Worm (Caenorhabditis elegans) whole organism, L2 larva: Measurements from ENCODE around the gene prk-2.

Source experiments
- F13H6.1 ChIP-seq: sonication (generic microtip); optimal IDR thresholded peaks from 2 replicates; lab custom pipeline; 2016; ENCODE audit warnings: missing genetic modification characterization, missing compliant biosample characterization
- R02D3.7 ChIP-seq: fragments of 150-350 bp; optimal IDR thresholded peaks from 2 replicates; lab custom pipeline; 2014; ENCODE audit warnings: missing biosample characterization, missing genetic modification characterization
- Y55F3AM.14 ChIP-seq: fragments of 200-800 bp; sonication (Bioruptor generic); optimal IDR thresholded peaks from 2 replicates; lab custom pipeline; 2018; ENCODE audit warnings: mild to moderate bottlenecking, missing genetic modification characterization, missing compliant biosample characterization
- ZK546.5 ChIP-seq: sonication (generic microtip); optimal IDR thresholded peaks from 2 replicates; lab custom pipeline; 2017; ENCODE audit warnings: missing biosample characterization, missing genetic modification characterization
- alr-1 ChIP-seq: fragments of 150-350 bp; optimal IDR thresholded peaks from 2 replicates; lab custom pipeline; 2014; ENCODE audit warnings: missing biosample characterization, missing genetic modification characterization
- ama-1 ChIP-seq: fragments of 150-350 bp; optimal IDR thresholded peaks from 2 replicates; lab custom pipeline; 2018; ENCODE audit warnings: inconsistent platforms
- blmp-1 ChIP-seq: sonication (generic microtip); optimal IDR thresholded peaks from 2 replicates; lab custom pipeline; 2017; ENCODE audit warnings: missing genetic modification characterization, mild to moderate bottlenecking, missing compliant biosample characterization, antibody characterized with exemption, moderate library complexity; ENCODE audit not compliant: insufficient read depth
- ceh-16 ChIP-seq: fragments of 150-350 bp; optimal IDR thresholded peaks from 2 replicates; lab custom pipeline; 2014; ENCODE audit warnings: missing biosample characterization, missing genetic modification characterization
- ceh-82 ChIP-seq: fragments of 150-350 bp; optimal IDR thresholded peaks from 2 replicates; lab custom pipeline; 2014; ENCODE audit warnings: missing biosample characterization, missing genetic modification characterization
- dmd-4 ChIP-seq: sonication (generic microtip); optimal IDR thresholded peaks from 2 replicates; lab custom pipeline; 2017; ENCODE audit warnings: missing biosample characterization, missing genetic modification characterization
- egl-27 ChIP-seq: sonication (generic microtip); optimal IDR thresholded peaks from 3 replicates; lab custom pipeline; 2017; ENCODE audit warnings: missing biosample characterization, missing genetic modification reagents, missing genetic modification characterization
- elt-1 ChIP-seq: fragments of 150-350 bp; optimal IDR thresholded peaks from 2 replicates; lab custom pipeline; 2014; ENCODE audit warnings: missing biosample characterization, missing genetic modification characterization
- elt-3 ChIP-seq: sonication (generic microtip); optimal IDR thresholded peaks from 2 replicates; lab custom pipeline; 2017; ENCODE audit warnings: missing biosample characterization, missing genetic modification characterization
- fos-1 ChIP-seq: fragments of 150-350 bp; optimal IDR thresholded peaks from 2 replicates; lab custom pipeline; 2014; ENCODE audit warnings: missing biosample characterization, missing genetic modification characterization
- lin-13 ChIP-seq: fragments of 150-350 bp; optimal IDR thresholded peaks from 2 replicates; lab custom pipeline; 2014; ENCODE audit warnings: missing biosample characterization, missing genetic modification reagents, missing genetic modification characterization
- lin-39 ChIP-seq: fragments of 150-350 bp; optimal IDR thresholded peaks from 2 replicates; lab custom pipeline; 2014; ENCODE audit warnings: missing biosample characterization, missing genetic modification reagents, missing genetic modification characterization
- mdl-1 ChIP-seq, 2 experiments: fragments of 150-350 bp in 1 of 2; sonication (generic microtip) in 1 of 2; optimal IDR thresholded peaks; 2 replicates each; lab custom pipeline; 2017; ENCODE audit warnings: missing biosample characterization in 2 of 2, missing genetic modification characterization in 2 of 2
- nhr-10 ChIP-seq: sonication (generic microtip); optimal IDR thresholded peaks from 2 replicates; lab custom pipeline; 2017; ENCODE audit warnings: missing biosample characterization, missing genetic modification characterization
- nhr-11 ChIP-seq: fragments of 150-350 bp; optimal IDR thresholded peaks from 2 replicates; lab custom pipeline; 2014; ENCODE audit warnings: missing biosample characterization, missing genetic modification characterization
- nhr-21 ChIP-seq: fragments of 150-350 bp; optimal IDR thresholded peaks from 2 replicates; lab custom pipeline; 2014; ENCODE audit warnings: missing biosample characterization, missing genetic modification characterization
- nhr-23 ChIP-seq: fragments of 150-350 bp; optimal IDR thresholded peaks from 2 replicates; lab custom pipeline; 2014; ENCODE audit warnings: missing biosample characterization, missing genetic modification reagents, missing genetic modification characterization
- nhr-237 ChIP-seq: fragments of 150-350 bp; optimal IDR thresholded peaks from 2 replicates; lab custom pipeline; 2014; ENCODE audit warnings: missing biosample characterization, missing genetic modification characterization
- nhr-25 ChIP-seq: fragments of 150-350 bp; sonication (generic microtip); optimal IDR thresholded peaks from 3 replicates; lab custom pipeline; 2014; ENCODE audit warnings: missing biosample characterization, missing genetic modification characterization
- nhr-6 ChIP-seq: fragments of 150-350 bp; optimal IDR thresholded peaks from 2 replicates; lab custom pipeline; 2014; ENCODE audit warnings: missing biosample characterization, missing genetic modification characterization
- peb-1 ChIP-seq: fragments of 150-350 bp; optimal IDR thresholded peaks from 2 replicates; lab custom pipeline; 2014; ENCODE audit warnings: missing biosample characterization, missing genetic modification characterization
- sem-4 ChIP-seq: fragments of 150-350 bp; optimal IDR thresholded peaks from 2 replicates; lab custom pipeline; 2014; ENCODE audit warnings: missing biosample characterization, missing genetic modification reagents, missing genetic modification characterization
- skn-1 ChIP-seq: sonication (generic microtip); optimal IDR thresholded peaks from 2 replicates; lab custom pipeline; 2017; ENCODE audit warnings: missing biosample characterization, missing genetic modification characterization
- sma-3 ChIP-seq: sonication (generic microtip); optimal IDR thresholded peaks from 2 replicates; lab custom pipeline; 2016; ENCODE audit warnings: missing genetic modification reagents, missing genetic modification characterization, missing compliant biosample characterization
- sma-9 ChIP-seq, 2 experiments: fragments of 150-350 bp in 1 of 2; sonication (generic microtip) in 1 of 2; optimal IDR thresholded peaks; 2 replicates each; lab custom pipeline; 2014 to 2016; ENCODE audit warnings: missing genetic modification characterization in 2 of 2, mild to moderate bottlenecking in 1 of 2, missing biosample characterization in 1 of 2, missing compliant biosample characterization in 1 of 2, missing genetic modification reagents in 1 of 2, moderate library complexity in 1 of 2
- zag-1 ChIP-seq: fragments of 150-350 bp; optimal IDR thresholded peaks from 2 replicates; lab custom pipeline; 2014; ENCODE audit warnings: missing biosample characterization, missing genetic modification characterization
- ztf-1 ChIP-seq: fragments of 200-800 bp; sonication (Bioruptor generic); conservative IDR thresholded peaks from 2 replicates; pipeline ENCODE4 v1.3.6; 2022; ENCODE audit warnings: missing genetic modification characterization, missing compliant biosample characterization
- ztf-11 ChIP-seq: sonication (generic microtip); optimal IDR thresholded peaks from 2 replicates; lab custom pipeline; 2017; ENCODE audit warnings: missing biosample characterization, missing genetic modification characterization

prk-2 gene

DNA sequence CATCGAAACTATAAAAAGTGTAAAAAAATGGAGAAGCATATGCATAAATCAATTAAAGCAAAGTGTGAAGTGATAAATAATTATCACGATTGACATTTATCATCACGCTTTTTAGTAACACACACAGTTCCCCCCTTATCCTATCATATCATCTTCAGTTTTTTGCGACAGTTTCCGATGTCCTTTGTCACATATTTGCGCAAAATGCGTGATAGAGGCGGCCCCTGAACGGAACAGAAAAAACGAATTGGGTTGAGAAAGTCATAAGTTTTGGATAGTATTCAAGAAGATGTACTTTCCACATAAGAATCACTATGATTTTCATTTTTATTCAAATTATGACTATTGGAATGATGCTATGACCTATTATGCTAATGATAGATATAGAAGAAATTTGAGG lies 20.9 kb downstream of the prk-2 start:
- TF ChIP-seq nhr-6 (no peak), nhr-21 (tag; lab: Kevin White, UChicago) (peak; percentile 16)

DNA sequence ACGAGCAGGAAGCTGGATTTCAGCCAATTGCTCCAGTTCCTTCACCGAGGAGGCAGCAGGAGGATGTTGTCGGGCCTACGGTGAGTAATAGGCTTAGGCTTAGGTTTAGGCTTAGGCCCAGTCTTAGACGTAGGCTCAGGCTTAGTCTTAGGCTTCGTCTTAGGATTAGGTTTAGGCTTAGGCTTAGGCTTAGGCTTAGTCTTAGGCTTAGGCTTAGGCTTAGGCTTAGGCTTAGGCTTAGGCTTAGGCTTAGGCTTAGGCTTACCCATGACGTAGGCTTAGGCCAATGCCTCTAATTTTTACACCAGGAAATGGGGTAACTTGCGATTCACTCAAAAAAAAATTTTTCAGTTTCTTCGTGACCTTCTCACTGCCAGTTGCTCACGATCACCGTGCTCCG lies 23.3 kb downstream of the prk-2 start:
- TF ChIP-seq egl-27 (tag; lab: Kevin White, UChicago) (no peak), skn-1 (no peak), elt-1 (tag; lab: Kevin White, UChicago) (no peak), dmd-4 (no peak), mdl-1 (tag; optimal IDR thresholded peaks at IDR 0.05; lab: Kevin White, UChicago) (no peak), ztf-1 (GFP tag; lab: Robert Waterston, UW) (no peak), Y55F3AM.14 (GFP tag; lab: Kevin White, UChicago) (no peak), ama-1 (lab: Kevin White, UChicago) (no peak), nhr-237 (tag; lab: Kevin White, UChicago) (no peak), sma-3 (no peak), elt-3 (tag; lab: Kevin White, UChicago) (no peak), peb-1 (tag; lab: Kevin White, UChicago) (no peak), ceh-16 (tag; lab: Kevin White, UChicago) (no peak), R02D3.7 (tag; lab: Kevin White, UChicago) (no peak), ztf-11 (tag; lab: Kevin White, UChicago) (no peak)

DNA sequence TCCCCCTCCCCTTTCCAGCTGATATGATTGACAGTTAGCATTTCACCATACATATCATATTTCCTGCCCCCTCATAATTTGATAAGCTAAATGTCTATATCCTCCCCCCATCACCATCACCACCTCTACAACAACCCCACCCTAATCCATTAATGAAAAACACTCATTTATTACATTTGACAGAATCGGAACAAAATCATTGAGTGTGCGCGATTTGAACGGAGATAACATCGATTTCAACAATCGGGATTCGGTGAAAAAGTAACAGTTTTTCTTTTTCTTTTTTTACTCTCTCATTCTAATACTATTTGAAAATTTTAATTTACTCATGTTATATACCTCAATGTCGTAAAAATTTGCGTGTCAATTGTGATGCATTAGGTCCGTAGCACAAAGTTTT lies 24.2 kb downstream of the prk-2 start:
- TF ChIP-seq elt-1 (tag; lab: Kevin White, UChicago), result no peak
- no peak for TF ChIP-seq alr-1 (tag; lab: Kevin White, UChicago)
- no peak for TF ChIP-seq skn-1
- TF ChIP-seq zag-1 (tag; lab: Kevin White, UChicago), result no peak
- TF ChIP-seq sem-4 (tag; lab: Kevin White, UChicago), result no peak
- TF ChIP-seq nhr-23, result no peak
- no peak for TF ChIP-seq ztf-1 (GFP tag; lab: Robert Waterston, UW)
- no peak for TF ChIP-seq ceh-82 (tag; lab: Kevin White, UChicago)
- no peak for TF ChIP-seq mdl-1 (tag; optimal IDR thresholded peaks at IDR 0.05; lab: Kevin White, UChicago)
- no peak for TF ChIP-seq lin-39 (tag; lab: Kevin White, UChicago)
- TF ChIP-seq F13H6.1, result no peak
- TF ChIP-seq lin-13, result no peak

DNA sequence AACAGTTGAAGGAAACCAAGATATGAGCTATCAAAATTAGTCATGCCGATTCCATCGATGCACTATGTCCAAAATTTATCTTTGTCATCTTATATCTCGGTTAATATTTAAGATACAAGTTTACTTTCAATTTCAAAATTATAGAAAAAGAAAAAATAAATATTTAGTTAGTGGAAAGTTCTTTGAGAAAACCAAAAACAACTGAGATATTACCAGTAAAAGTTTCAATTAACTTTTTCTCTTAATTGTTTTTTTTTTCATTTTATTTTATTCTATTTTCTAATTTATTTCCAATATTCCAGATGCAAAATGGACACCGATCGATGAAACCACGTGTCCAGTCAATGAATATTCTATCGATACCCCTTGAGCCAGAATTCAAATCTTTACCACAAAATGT lies 25.4 kb downstream of the prk-2 start, which contains the start of gene gei-1:
Gene gei-1, plus strand, starts transcription at position 301 of the 400 bp plus-strand sequence.
- TF ChIP-seq fos-1 (tag; lab: Kevin White, UChicago), result no peak

DNA sequence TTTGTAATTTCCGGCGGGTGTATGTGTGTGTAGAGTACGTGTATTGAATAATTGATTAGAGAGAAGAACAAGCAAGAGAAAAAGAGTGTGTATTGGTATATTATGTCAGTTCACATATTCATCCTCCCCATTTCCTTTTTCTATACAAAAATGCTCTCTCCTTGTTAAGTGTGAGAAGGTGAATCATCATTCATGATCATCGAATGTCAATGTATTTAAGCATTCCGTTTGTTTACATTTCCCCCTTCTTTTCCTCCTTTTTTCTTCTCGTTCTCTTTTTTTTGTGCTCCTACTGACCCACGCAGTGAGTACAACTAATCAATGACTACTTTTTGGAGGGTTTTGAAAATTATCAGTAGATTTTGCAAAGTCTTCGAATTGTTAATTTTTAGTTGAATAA lies 26.5 kb downstream of the prk-2 start:
- TF ChIP-seq sma-3, result no peak
- peak; percentile 86 for TF ChIP-seq fos-1 (tag; lab: Kevin White, UChicago)

DNA sequence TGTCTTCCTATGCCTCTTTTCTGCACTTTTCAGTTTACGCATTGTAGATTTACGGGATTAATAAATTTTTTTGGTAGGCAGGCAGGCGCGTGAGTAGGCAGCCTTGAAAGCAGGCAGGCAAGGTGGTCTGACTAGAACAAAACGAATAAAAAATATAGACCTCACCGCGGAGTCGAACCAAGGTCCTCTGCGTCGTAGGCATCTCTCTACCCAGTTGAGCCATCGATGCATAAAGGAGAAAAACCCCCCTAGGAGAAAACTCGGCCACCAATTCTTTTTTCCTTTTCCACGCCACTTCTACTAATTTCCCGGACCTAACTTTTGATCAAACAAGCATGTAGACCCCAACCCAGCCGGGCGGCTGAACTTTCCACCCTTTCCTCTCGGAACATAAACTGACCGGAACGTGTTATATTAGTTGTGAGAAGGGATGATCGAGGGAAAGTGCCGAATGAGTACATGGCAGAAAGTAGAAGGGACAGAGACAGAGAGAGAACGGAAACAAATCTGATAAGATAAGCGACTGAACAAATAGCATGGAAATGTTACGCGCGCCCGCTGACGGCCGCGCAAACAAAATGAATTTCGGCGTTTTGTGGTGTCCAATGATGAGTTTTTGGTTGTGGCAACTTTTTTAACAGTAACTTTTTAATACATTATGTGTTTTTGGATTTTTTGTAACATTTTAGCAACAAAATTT lies 30.5 kb downstream of the prk-2 start:
- TF ChIP-seq F13H6.1 (peak; percentile 15), alr-1 (tag; lab: Kevin White, UChicago) (no peak), nhr-11 (no peak), nhr-10 (tag; lab: Kevin White, UChicago) (no peak), nhr-21 (tag; lab: Kevin White, UChicago) (peak; percentile 32), blmp-1 (tag; lab: Kevin White, UChicago) (peak; percentile 19), sma-9 (GFP tag; optimal IDR thresholded peaks at IDR 0.05; lab: Kevin White, UChicago) (peak; percentile 73), sma-9 (tag; optimal IDR thresholded peaks at IDR 0.05; lab: Kevin White, UChicago) (no peak), nhr-25 (tag; lab: Kevin White, UChicago) (no peak), ZK546.5 (tag; lab: Kevin White, UChicago) (no peak), sma-3 (peak; percentile 37), fos-1 (tag; lab: Kevin White, UChicago) (peak; percentile 86)
- TF ChIP-seq, all 48 proteins: peak for 6
